Fruit fly (Drosophila melanogaster) whole organism, embryonic: Measurements from ENCODE around the gene Tim13.

Experiments
- BEAF-32 ChIP-seq: fragments of 200-800 bp; sonication (Bioruptor generic); optimal IDR thresholded peaks from 3 replicates; lab custom pipeline; 2017; ENCODE audit warnings: missing biosample characterization, missing genetic modification characterization, mild to moderate bottlenecking, moderate library complexity, missing genetic modification reagents
- Bdp1 ChIP-seq: fragments of 200-800 bp; sonication (Bioruptor generic); optimal IDR thresholded peaks from 3 replicates; lab custom pipeline; 2016; ENCODE audit warnings: missing biosample characterization, missing genetic modification characterization
- Blimp-1 ChIP-seq: fragments of 200-800 bp; sonication (Bioruptor generic); optimal IDR thresholded peaks from 3 replicates; lab custom pipeline; 2018; ENCODE audit warnings: missing biosample characterization, missing genetic modification characterization, mild to moderate bottlenecking, moderate library complexity, missing genetic modification reagents
- CG10147 ChIP-seq: fragments of 200-800 bp; sonication (Bioruptor generic); optimal IDR thresholded peaks from 2 replicates; lab custom pipeline; 2019; ENCODE audit warnings: missing biosample characterization, mild to moderate bottlenecking, missing genetic modification characterization, moderate library complexity
- CG10267 ChIP-seq: fragments of 200-800 bp; sonication (Bioruptor generic); optimal IDR thresholded peaks from 2 replicates; lab custom pipeline; 2018; ENCODE audit warnings: missing biosample characterization, mild to moderate bottlenecking, missing genetic modification characterization, moderate library complexity
- CG11695 ChIP-seq: fragments of 200-800 bp; sonication (Bioruptor generic); IDR thresholded peaks from 3 replicates; pipeline ENCODE4 v1.3.6; 2022; ENCODE audit warnings: missing biosample characterization, missing genetic modification characterization
- CG13624 ChIP-seq: fragments of 200-800 bp; sonication (Bioruptor generic); optimal IDR thresholded peaks from 2 replicates; lab custom pipeline; 2016; ENCODE audit warnings: missing biosample characterization, missing genetic modification characterization
- CG15601 ChIP-seq: fragments of 200-800 bp; sonication (Bioruptor generic); optimal IDR thresholded peaks from 3 replicates; lab custom pipeline; 2019; ENCODE audit warnings: missing biosample characterization, mild to moderate bottlenecking, missing genetic modification characterization, moderate library complexity
- D19A ChIP-seq: fragments of 200-800 bp; optimal IDR thresholded peaks from 3 replicates; lab custom pipeline; 2019; ENCODE audit warnings: missing biosample characterization, mild to moderate bottlenecking, missing genetic modification characterization, moderate library complexity
- Dfd ChIP-seq, 2 experiments: fragments of >200 bp; optimal IDR thresholded peaks; 2 replicates each; lab custom pipeline; 2017; ENCODE audit warnings: missing biosample characterization in 2 of 2, missing genetic modification characterization in 2 of 2
- Dp ChIP-seq: fragments of 200-800 bp; sonication (Bioruptor generic); optimal IDR thresholded peaks from 2 replicates; lab custom pipeline; 2018; ENCODE audit warnings: missing biosample characterization, mild to moderate bottlenecking, missing genetic modification characterization, moderate library complexity
- Dref ChIP-seq: fragments of 200-800 bp; sonication (Bioruptor generic); IDR thresholded peaks from 2 replicates; pipeline ENCODE4 v1.3.6; 2022; ENCODE audit warnings: missing biosample characterization, missing genetic modification characterization
- E2f2 ChIP-seq: fragments of 200-800 bp; sonication (Bioruptor generic); IDR thresholded peaks from 2 replicates; pipeline ENCODE4 v1.3.6; 2022; ENCODE audit warnings: missing biosample characterization, missing genetic modification characterization
- Ets97D ChIP-seq: fragments of 200-800 bp; sonication (Bioruptor generic); optimal IDR thresholded peaks from 3 replicates; lab custom pipeline; 2016; ENCODE audit warnings: missing biosample characterization, missing genetic modification characterization
- Hr39 ChIP-seq: fragments of >200 bp; optimal IDR thresholded peaks from 2 replicates; lab custom pipeline; 2017
- Hr78 ChIP-seq, 2 experiments: fragments of 200-800 bp in 1 of 2; fragments of >200 bp in 1 of 2; sonication (Bioruptor generic) in 1 of 2; optimal IDR thresholded peaks; 2 replicates each; lab custom pipeline; 2017 to 2019; ENCODE audit warnings: missing biosample characterization in 2 of 2, missing genetic modification characterization in 2 of 2, mild to moderate bottlenecking in 1 of 2, moderate library complexity in 1 of 2
- Mes4 ChIP-seq: fragments of 200-800 bp; sonication (Bioruptor generic); optimal IDR thresholded peaks from 2 replicates; lab custom pipeline; 2016; ENCODE audit warnings: missing biosample characterization, missing genetic modification characterization
- Myb ChIP-seq: fragments of 200-800 bp; sonication (Bioruptor generic); optimal IDR thresholded peaks from 2 replicates; lab custom pipeline; 2016; ENCODE audit warnings: missing biosample characterization, missing genetic modification characterization
- Tbp ChIP-seq: fragments of >200 bp; optimal IDR thresholded peaks from 2 replicates; lab custom pipeline; 2018; ENCODE audit warnings: missing biosample characterization, missing genetic modification characterization
- bbx ChIP-seq: fragments of 200-800 bp; sonication (Bioruptor generic); IDR thresholded peaks from 2 replicates; pipeline ENCODE4 v1.3.6; 2022; ENCODE audit warnings: missing biosample characterization, missing genetic modification characterization; ENCODE audit not compliant: partially characterized antibody
- dan ChIP-seq: fragments of 200-800 bp; sonication (Bioruptor generic); IDR thresholded peaks from 2 replicates; pipeline ENCODE4 v1.3.6; 2022; ENCODE audit warnings: missing biosample characterization, missing genetic modification characterization
- disco-r ChIP-seq: fragments of 200-800 bp; sonication (Bioruptor generic); optimal IDR thresholded peaks from 2 replicates; lab custom pipeline; 2016; ENCODE audit warnings: missing biosample characterization, missing genetic modification characterization
- jing ChIP-seq: fragments of 200-800 bp; sonication (Bioruptor generic); optimal IDR thresholded peaks from 2 replicates; lab custom pipeline; 2018; ENCODE audit warnings: missing biosample characterization, mild to moderate bottlenecking, missing genetic modification characterization
- nmo ChIP-seq: fragments of 200-800 bp; sonication (Bioruptor generic); optimal IDR thresholded peaks from 2 replicates; lab custom pipeline; 2018; ENCODE audit warnings: missing biosample characterization, mild to moderate bottlenecking, missing genetic modification characterization, moderate library complexity
- pzg ChIP-seq: fragments of 200-800 bp; sonication (Bioruptor generic); optimal IDR thresholded peaks from 3 replicates; lab custom pipeline; 2018; ENCODE audit warnings: missing biosample characterization, mild to moderate bottlenecking, missing genetic modification characterization, moderate library complexity
- seq ChIP-seq: fragments of 200-800 bp; sonication (Bioruptor generic); IDR thresholded peaks from 2 replicates; pipeline ENCODE4 v1.3.6; 2022; ENCODE audit warnings: missing biosample characterization, missing genetic modification characterization
- stwl ChIP-seq: fragments of 200-800 bp; sonication (Bioruptor generic); optimal IDR thresholded peaks from 3 replicates; lab custom pipeline; 2018; ENCODE audit warnings: missing biosample characterization, mild to moderate bottlenecking, missing genetic modification characterization, moderate library complexity
- usp ChIP-seq: fragments of >200 bp; optimal IDR thresholded peaks from 2 replicates; lab custom pipeline; 2017; ENCODE audit warnings: missing biosample characterization, missing genetic modification characterization

The Tim13 gene

DNA sequence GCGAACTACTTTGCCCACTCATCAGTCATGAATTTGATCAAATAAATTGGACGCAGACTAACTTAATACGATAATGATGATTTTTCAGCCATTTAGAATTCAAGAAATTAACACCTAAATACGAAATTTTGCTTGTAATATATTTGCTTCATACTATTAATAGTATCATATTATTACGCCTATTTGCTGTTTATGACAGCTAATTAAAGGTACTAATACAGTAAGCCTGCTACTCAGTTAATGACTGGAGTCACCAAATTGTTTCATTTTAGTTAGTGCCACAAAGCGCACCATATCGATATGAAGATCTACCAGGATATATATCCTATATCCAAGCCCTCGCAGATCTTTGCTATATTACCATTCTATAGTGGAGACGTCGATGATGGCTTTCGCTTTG, 23.3 kb downstream of the Tim13 start, which contains the start of gene Gr68a:
Gr68a (plus strand) TSS at position 301 of the 400 bp plus-strand sequence.
- no peak for TF ChIP-seq Hr39 (lab: Kevin White, UChicago)
- TF ChIP-seq CG10147, result no peak
- no peak for TF ChIP-seq nmo (GFP tag; lab: Kevin White, UChicago)
- TF ChIP-seq CG13624, result no peak
- no peak for TF ChIP-seq Tbp (GFP tag; lab: Kevin White, UChicago)

DNA sequence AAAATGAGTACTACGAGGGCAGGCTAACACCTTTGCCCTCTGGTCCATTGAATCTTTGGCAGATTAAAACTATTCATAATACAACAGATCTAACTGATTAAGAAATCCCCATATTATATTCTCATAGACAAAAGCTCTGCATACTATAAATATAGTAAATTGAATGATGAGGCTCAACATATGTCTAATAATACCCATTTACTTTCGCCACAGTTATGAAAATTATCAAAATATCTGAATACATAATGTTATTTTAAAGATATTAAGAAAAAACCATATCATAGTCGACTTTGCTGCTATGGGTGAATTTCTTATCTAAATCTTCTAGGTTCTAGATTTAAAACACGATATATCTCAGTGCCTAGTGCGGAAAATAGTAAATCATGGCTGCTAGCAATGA, 42.5 kb downstream of the Tim13 start, which contains the start of gene CG32087:
CG32087 (plus strand) TSS at position 301 of the 400 bp plus-strand sequence.
- no peak for TF ChIP-seq disco-r (GFP tag; lab: Kevin White, UChicago)

dm6 chr3L:11728147-11728546, 46.2 kb downstream of the Tim13 start, which contains the start of gene sunn:
TSS of gene sunn (plus strand) at chr3L:11728348.
- no peak for TF ChIP-seq jing
- peak; percentile 80 for TF ChIP-seq E2f2 (GFP tag; lab: Robert Waterston, UW)
- TF ChIP-seq Dp (GFP tag; lab: Kevin White, UChicago), result peak; percentile 65
- TF ChIP-seq pzg (GFP tag; lab: Kevin White, UChicago), result peak; percentile 1
- no peak for TF ChIP-seq Dfd (GFP tag; optimal IDR thresholded peaks at IDR 0.05; lab: Kevin White, UChicago)
- TF ChIP-seq D19A, result no peak
- TF ChIP-seq usp (GFP tag; lab: Kevin White, UChicago), result no peak
- TF ChIP-seq Myb (GFP tag; lab: Kevin White, UChicago), result peak; percentile 3
- peak; percentile 20 for TF ChIP-seq Ets97D (GFP tag; lab: Kevin White, UChicago)
- TF ChIP-seq Mes4 (GFP tag; lab: Kevin White, UChicago), result no peak
- peak; percentile 10 for TF ChIP-seq BEAF-32
- TF ChIP-seq Dref (GFP tag; lab: Robert Waterston, UW), result peak; percentile 59
- TF ChIP-seq CG15601 (tag; lab: Kevin White, UChicago), result no peak
- no peak for TF ChIP-seq seq
- TF ChIP-seq Bdp1 (GFP tag; lab: Kevin White, UChicago), result no peak
- no peak for TF ChIP-seq dan (GFP tag; lab: Robert Waterston, UW)
- TF ChIP-seq Blimp-1 (GFP tag; lab: Kevin White, UChicago), result no peak
- peak; percentile 12; the same call in 1 of the 2 replicates for TF ChIP-seq bbx (GFP tag; lab: Robert Waterston, UW)
- TF ChIP-seq CG11695 (GFP tag; lab: Robert Waterston, UW), result no peak
- peak; percentile 52 for TF ChIP-seq stwl (tag; lab: Kevin White, UChicago)
- peak; percentile 73 for TF ChIP-seq CG10267 (tag; lab: Kevin White, UChicago)
- TF ChIP-seq Hr78 (GFP tag; optimal IDR thresholded peaks at IDR 0.05; lab: Kevin White, UChicago), result peak in 1 of 2 experiments; percentile 80
